Worm (Caenorhabditis elegans) whole organism, L4 larva: ENCODE measurements around the gene R13D11.3.
A peak's percentile ranks its signal among the peaks of the same experiment; 100 is the strongest.

Source experiments
- R02D3.7 ChIP-seq: fragments of 150-350 bp; sonication (generic microtip); optimal IDR thresholded peaks from 3 replicates; lab custom pipeline; 2014; ENCODE audit warnings: missing biosample characterization, missing genetic modification characterization
- fkh-10 ChIP-seq: fragments of 150-350 bp; optimal IDR thresholded peaks from 2 replicates; lab custom pipeline; 2014; ENCODE audit warnings: missing biosample characterization, missing genetic modification reagents, missing genetic modification characterization
- lin-13 ChIP-seq: fragments of 150-350 bp; optimal IDR thresholded peaks from 2 replicates; lab custom pipeline; 2014; ENCODE audit warnings: missing biosample characterization, missing genetic modification reagents, missing genetic modification characterization
- mdl-1 ChIP-seq, 2 experiments: fragments of 150-350 bp in 1 of 2; sonication (generic microtip) in 1 of 2; optimal IDR thresholded peaks; 2 replicates each; lab custom pipeline; 2014 to 2017; ENCODE audit warnings: missing biosample characterization in 2 of 2, missing genetic modification characterization in 2 of 2
- nhr-28 ChIP-seq: fragments of 150-350 bp; optimal IDR thresholded peaks from 2 replicates; lab custom pipeline; 2014; ENCODE audit warnings: missing biosample characterization, missing genetic modification characterization
- nhr-76 ChIP-seq: fragments of 150-350 bp; optimal IDR thresholded peaks from 2 replicates; lab custom pipeline; 2014; ENCODE audit warnings: missing biosample characterization, missing genetic modification characterization
- pqm-1 ChIP-seq: sonication (generic microtip); optimal IDR thresholded peaks from 2 replicates; lab custom pipeline; 2017; ENCODE audit warnings: missing biosample characterization, missing genetic modification characterization
- unc-62 ChIP-seq, 3 experiments: fragments of 150-350 bp in 1 of 3; sonication (generic microtip); optimal IDR thresholded peaks in 2 of 3; peaks in 1 of 3; 1 replicate in 1 of 3; 2 replicates in 2 of 3; lab custom pipeline; 2014 to 2017; ENCODE audit warnings: missing biosample characterization in 3 of 3, missing genetic modification characterization in 3 of 3, missing genetic modification reagents in 3 of 3, missing genotype in 1 of 3
- zfp-3 ChIP-seq: fragments of 200-800 bp; sonication (Bioruptor generic); conservative IDR thresholded peaks from 2 replicates; pipeline ENCODE4 v1.3.6; 2022; ENCODE audit warnings: missing genetic modification reagents, missing genetic modification characterization, missing compliant biosample characterization
- ztf-11 ChIP-seq: fragments of 150-350 bp; optimal IDR thresholded peaks from 2 replicates; lab custom pipeline; 2014; ENCODE audit warnings: missing biosample characterization, missing genetic modification characterization

DNA sequence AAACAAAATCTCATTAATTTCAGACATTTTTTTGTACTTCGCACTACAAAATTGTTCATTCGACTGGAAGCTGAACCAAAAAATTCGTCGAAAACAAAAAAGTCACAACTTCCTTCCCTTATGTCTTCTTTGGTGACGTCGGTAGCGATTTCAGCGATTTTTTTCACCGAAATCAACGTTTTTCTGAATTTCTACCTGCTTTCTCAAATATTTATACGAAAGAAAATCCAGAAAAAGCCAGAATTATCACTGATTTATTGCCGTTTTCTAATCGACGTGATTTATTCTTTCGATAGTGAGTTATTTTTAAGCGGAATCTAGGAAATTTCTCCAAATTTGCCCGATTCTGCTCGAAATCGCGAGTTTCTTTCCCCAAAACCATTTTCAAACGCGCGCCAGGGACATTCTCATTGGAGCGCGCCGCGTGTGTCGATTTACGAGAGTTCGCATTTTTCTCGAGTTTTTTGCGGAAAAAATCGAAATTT, 39.9 kb upstream of the R13D11.3 start, which contains the start of gene srbc-58:
- TF ChIP-seq lin-13 (GFP tag; lab: Kevin White, UChicago): no peak
- no peak for TF ChIP-seq fkh-10 (GFP tag; lab: Kevin White, UChicago)
- TF ChIP-seq pqm-1: no peak
- no peak for TF ChIP-seq zfp-3 (GFP tag; lab: Robert Waterston, UW)
- TF ChIP-seq mdl-1 (tag; optimal IDR thresholded peaks at IDR 0.05; lab: Kevin White, UChicago): no peak
- TF ChIP-seq ztf-11: no peak
- no peak for TF ChIP-seq nhr-76
- no peak for TF ChIP-seq nhr-28
- TF ChIP-seq unc-62 (GFP tag; optimal IDR thresholded peaks at IDR 0.05 in 1 of 2; lab: Kevin White, UChicago): no peak
- TF ChIP-seq unc-62 (tag; optimal IDR thresholded peaks at IDR 0.05; lab: Kevin White, UChicago): no peak
- peak; percentile 60 for TF ChIP-seq R02D3.7 (tag; lab: Kevin White, UChicago)
